Worm (Caenorhabditis elegans) whole organism, young adult: ENCODE data around the gene osta-2.

ENCODE experiments used
- F23B12.7 ChIP-seq: sonication (generic microtip); optimal IDR thresholded peaks from 2 replicates; lab custom pipeline; 2017; ENCODE audit warnings: missing genetic modification characterization, mild to moderate bottlenecking, missing compliant biosample characterization, antibody characterized with exemption, moderate library complexity; ENCODE audit not compliant: insufficient read depth
- F49E8.2 ChIP-seq: sonication (generic microtip); optimal IDR thresholded peaks from 3 replicates; lab custom pipeline; 2017; ENCODE audit warnings: missing genetic modification characterization, mild to moderate bottlenecking, missing compliant biosample characterization, antibody characterized with exemption, moderate library complexity; ENCODE audit not compliant: insufficient read depth
- F52B5.7 ChIP-seq: sonication (generic microtip); optimal IDR thresholded peaks from 2 replicates; lab custom pipeline; 2016; ENCODE audit warnings: mild to moderate bottlenecking, missing genetic modification characterization, missing compliant biosample characterization
- F57A8.1 ChIP-seq: fragments of 200-800 bp; sonication (Bioruptor generic); optimal IDR thresholded peaks from 2 replicates; lab custom pipeline; 2018; ENCODE audit warnings: mild to moderate bottlenecking, missing genetic modification characterization, moderate library complexity, missing compliant biosample characterization
- F57C9.4 ChIP-seq: sonication (generic microtip); optimal IDR thresholded peaks from 2 replicates; lab custom pipeline; 2017; ENCODE audit warnings: mild to moderate bottlenecking, missing genetic modification characterization, missing compliant biosample characterization
- K12H6.12 ChIP-seq: fragments of 200-800 bp; sonication (Bioruptor generic); optimal IDR thresholded peaks from 2 replicates; lab custom pipeline; 2018; ENCODE audit warnings: mild to moderate bottlenecking, missing genetic modification characterization, missing compliant biosample characterization
- T07F8.4 ChIP-seq: sonication (generic microtip); optimal IDR thresholded peaks from 2 replicates; lab custom pipeline; 2016; ENCODE audit warnings: mild to moderate bottlenecking, missing genetic modification characterization, moderate library complexity, missing compliant biosample characterization
- Y53F4B.3 ChIP-seq: fragments of 200-800 bp; sonication (Bioruptor generic); IDR thresholded peaks from 2 replicates; pipeline ENCODE4 v1.3.6; 2022; ENCODE audit warnings: missing genetic modification reagents, missing genetic modification characterization, missing compliant biosample characterization
- Y79H2A.3 ChIP-seq: fragments of 200-800 bp; sonication (Bioruptor generic); conservative IDR thresholded peaks from 2 replicates; pipeline ENCODE4 v1.3.6; 2022; ENCODE audit warnings: missing genetic modification reagents, missing genetic modification characterization, missing compliant biosample characterization
- Y95B8A.8 ChIP-seq: fragments of 200-800 bp; sonication (Bioruptor generic); IDR thresholded peaks from 2 replicates; pipeline ENCODE4 v1.3.6; 2022; ENCODE audit warnings: missing genetic modification reagents, missing genetic modification characterization, missing compliant biosample characterization
- ZK185.1 ChIP-seq: sonication (generic microtip); optimal IDR thresholded peaks from 2 replicates; lab custom pipeline; 2016; ENCODE audit warnings: mild to moderate bottlenecking, missing genetic modification characterization, missing compliant biosample characterization; ENCODE audit not compliant: poor library complexity, severe bottlenecking
- aptf-2 ChIP-seq: fragments of 200-800 bp; sonication (Bioruptor generic); conservative IDR thresholded peaks from 2 replicates; pipeline ENCODE4 v1.3.6; 2022; ENCODE audit warnings: missing genetic modification reagents, missing genetic modification characterization, missing compliant biosample characterization
- atf-7 ChIP-seq: sonication (generic microtip); optimal IDR thresholded peaks from 2 replicates; lab custom pipeline; 2017; ENCODE audit warnings: mild to moderate bottlenecking, missing genetic modification characterization, missing compliant biosample characterization
- attf-5 ChIP-seq: fragments of 200-800 bp; sonication (Bioruptor generic); optimal IDR thresholded peaks from 2 replicates; lab custom pipeline; 2018; ENCODE audit warnings: mild to moderate bottlenecking, missing genetic modification characterization, missing compliant biosample characterization
- bed-1 ChIP-seq: fragments of 200-800 bp; sonication (Bioruptor generic); IDR thresholded peaks from 2 replicates; pipeline ENCODE4 v1.3.6; 2022; ENCODE audit warnings: missing genetic modification reagents, missing genetic modification characterization, missing compliant biosample characterization
- ccch-3 ChIP-seq: fragments of 200-800 bp; sonication (Bioruptor generic); optimal IDR thresholded peaks from 2 replicates; lab custom pipeline; 2018; ENCODE audit warnings: mild to moderate bottlenecking, missing genetic modification characterization, missing compliant biosample characterization
- ceh-27 ChIP-seq: fragments of 200-800 bp; sonication (Bioruptor generic); optimal IDR thresholded peaks from 2 replicates; lab custom pipeline; 2018; ENCODE audit warnings: mild to moderate bottlenecking, missing genetic modification characterization, moderate library complexity, missing compliant biosample characterization
- chd-7 ChIP-seq: sonication (generic microtip); optimal IDR thresholded peaks from 2 replicates; lab custom pipeline; 2016; ENCODE audit warnings: mild to moderate bottlenecking, missing genetic modification characterization, moderate library complexity, missing compliant biosample characterization
- die-1 ChIP-seq: sonication (generic microtip); optimal IDR thresholded peaks from 2 replicates; lab custom pipeline; 2016; ENCODE audit warnings: missing genotype, mild to moderate bottlenecking, missing genetic modification characterization, missing compliant biosample characterization
- dpff-1 ChIP-seq: sonication (generic microtip); optimal IDR thresholded peaks from 2 replicates; lab custom pipeline; 2017; ENCODE audit warnings: mild to moderate bottlenecking, missing genetic modification characterization, missing compliant biosample characterization
- egl-18 ChIP-seq: fragments of 200-800 bp; sonication (Bioruptor generic); IDR thresholded peaks from 2 replicates; pipeline ENCODE4 v1.3.6; 2022; ENCODE audit warnings: missing genetic modification reagents, missing genetic modification characterization, missing compliant biosample characterization
- hlh-12 ChIP-seq: sonication (generic microtip); optimal IDR thresholded peaks from 2 replicates; lab custom pipeline; 2016; ENCODE audit warnings: missing genetic modification characterization, missing compliant biosample characterization
- hmg-1.2 ChIP-seq: fragments of 200-800 bp; sonication (Bioruptor generic); IDR thresholded peaks from 2 replicates; pipeline ENCODE4 v1.3.6; 2022; ENCODE audit warnings: missing genetic modification reagents, missing genetic modification characterization, missing compliant biosample characterization
- lin-26 ChIP-seq: fragments of 200-800 bp; sonication (Bioruptor generic); IDR thresholded peaks from 2 replicates; pipeline ENCODE4 v1.3.6; 2022; ENCODE audit warnings: missing genetic modification reagents, missing genetic modification characterization, missing compliant biosample characterization
- lin-35 ChIP-seq, 3 experiments: fragments of 150-350 bp in 2 of 3; sonication (generic microtip) in 1 of 3; optimal IDR thresholded peaks; 2 replicates each; lab custom pipeline; 2014 to 2018; ENCODE audit warnings: missing biosample characterization in 3 of 3, missing genetic modification characterization in 3 of 3, missing genetic modification reagents in 3 of 3
- lir-1 ChIP-seq: fragments of 200-800 bp; sonication (Bioruptor generic); conservative IDR thresholded peaks from 2 replicates; pipeline ENCODE4 v1.3.6; 2022; ENCODE audit warnings: missing genetic modification reagents, missing genetic modification characterization, missing compliant biosample characterization
- madf-6 ChIP-seq: fragments of 200-800 bp; sonication (Bioruptor generic); IDR thresholded peaks from 2 replicates; pipeline ENCODE4 v1.3.6; 2022; ENCODE audit warnings: missing genetic modification reagents, missing genetic modification characterization, missing compliant biosample characterization
- madf-8 ChIP-seq: fragments of 200-800 bp; sonication (Bioruptor generic); conservative IDR thresholded peaks from 2 replicates; pipeline ENCODE4 v1.3.6; 2022; ENCODE audit warnings: missing genetic modification reagents, missing genetic modification characterization, missing compliant biosample characterization
- mel-28 ChIP-seq: sonication (generic microtip); optimal IDR thresholded peaks from 2 replicates; lab custom pipeline; 2016; ENCODE audit warnings: borderline replicate concordance, mild to moderate bottlenecking, missing genetic modification characterization, missing compliant biosample characterization
- mxl-1 ChIP-seq: sonication (generic microtip); optimal IDR thresholded peaks from 2 replicates; lab custom pipeline; 2016; ENCODE audit warnings: missing genetic modification characterization, missing compliant biosample characterization
- nfya-1 ChIP-seq: sonication (generic microtip); optimal IDR thresholded peaks from 2 replicates; lab custom pipeline; 2017; ENCODE audit warnings: antibody characterized with exemption, missing compliant biosample characterization, missing genetic modification characterization, borderline replicate concordance; ENCODE audit not compliant: insufficient read depth
- ztf-22 ChIP-seq: fragments of 200-800 bp; sonication (Bioruptor generic); optimal IDR thresholded peaks from 2 replicates; lab custom pipeline; 2018; ENCODE audit warnings: mild to moderate bottlenecking, missing genetic modification characterization, moderate library complexity, missing compliant biosample characterization
- ztf-26 ChIP-seq: sonication (generic microtip); optimal IDR thresholded peaks from 2 replicates; lab custom pipeline; 2017; ENCODE audit warnings: missing genetic modification characterization, missing compliant biosample characterization
- ztf-28 ChIP-seq: fragments of 200-800 bp; sonication (Bioruptor generic); IDR thresholded peaks from 2 replicates; pipeline ENCODE4 v1.3.6; 2022; ENCODE audit warnings: missing genetic modification reagents, missing genetic modification characterization, missing compliant biosample characterization

The osta-2 gene

ce11 chrII:5719848-5720247 is 12.4 kb downstream of the osta-2 start, which contains the start of gene damt-1:
TSS of gene damt-1 (plus strand) at chrII:5720148.
- TF ChIP-seq mel-28 = no peak
- TF ChIP-seq lir-1 (GFP tag; lab: Robert Waterston, UW) = no peak
- no peak for TF ChIP-seq Y53F4B.3
- TF ChIP-seq F52B5.7 (tag; lab: Kevin White, UChicago) = no peak
- TF ChIP-seq F23B12.7 (tag; lab: Kevin White, UChicago) = no peak
- TF ChIP-seq die-1 (tag; lab: Kevin White, UChicago) = no peak
- TF ChIP-seq Y79H2A.3 (GFP tag; lab: Robert Waterston, UW) = no peak
- TF ChIP-seq hmg-1.2 (GFP tag; lab: Robert Waterston, UW) = no peak
- TF ChIP-seq atf-7 (tag; lab: Kevin White, UChicago) = no peak
- TF ChIP-seq hlh-12 = no peak
- TF ChIP-seq F57C9.4 = no peak

- TF ChIP-seq attf-5 (GFP tag; lab: Kevin White, UChicago) (no peak), ceh-27 (GFP tag; lab: Kevin White, UChicago) (peak; percentile 34), lin-35 (GFP tag; optimal IDR thresholded peaks at IDR 0.05; lab: Kevin White, UChicago) (peak in 1 of 3 experiments; percentile 36), hmg-1.2 (GFP tag; lab: Robert Waterston, UW) (peak; percentile 28; the same call in 1 of the 2 replicates), ZK185.1 (tag; lab: Kevin White, UChicago) (peak; percentile 46), K12H6.12 (tag; lab: Kevin White, UChicago) (peak; percentile 60), die-1 (tag; lab: Kevin White, UChicago) (no peak)
These were observed 17.6 kb downstream of the osta-2 start for ce11 chrII:5725094-5725493.

- TF ChIP-seq Y95B8A.8 = no peak
- TF ChIP-seq mxl-1 = no peak
- TF ChIP-seq egl-18 (GFP tag; lab: Robert Waterston, UW) = no peak
- TF ChIP-seq F49E8.2 = no peak
- no peak for TF ChIP-seq lir-1 (GFP tag; lab: Robert Waterston, UW)
- no peak for TF ChIP-seq nfya-1 (tag; lab: Kevin White, UChicago)
- TF ChIP-seq madf-6 (GFP tag; lab: Robert Waterston, UW) = no peak
- TF ChIP-seq ZK185.1 (tag; lab: Kevin White, UChicago) = no peak
- no peak for TF ChIP-seq lin-26 (GFP tag; lab: Robert Waterston, UW)
- no peak for TF ChIP-seq atf-7 (tag; lab: Kevin White, UChicago)
- no peak for TF ChIP-seq ccch-3 (GFP tag; lab: Kevin White, UChicago)
- no peak for TF ChIP-seq K12H6.12 (tag; lab: Kevin White, UChicago)
- no peak for TF ChIP-seq F57A8.1 (GFP tag; lab: Kevin White, UChicago)
- no peak for TF ChIP-seq ztf-22
- TF ChIP-seq ztf-28 = no peak
- TF ChIP-seq chd-7 = no peak
- TF ChIP-seq dpff-1 (tag; lab: Kevin White, UChicago) = no peak
- TF ChIP-seq ztf-26 (tag; lab: Kevin White, UChicago) = no peak
- no peak for TF ChIP-seq madf-8 (GFP tag; lab: Robert Waterston, UW)
- no peak for TF ChIP-seq aptf-2 (GFP tag; lab: Robert Waterston, UW)
These were observed 20.2 kb downstream of the osta-2 start, which contains the start of gene rab-3 for ce11 chrII:5727707-5728106. TSS of gene rab-3 (minus strand) at chrII:5727853.

ce11 chrII:5730343-5731083 is 23.0 kb downstream of the osta-2 start, which contains the start of the genes C18A3.7 and C18A3.11:
TSS of gene C18A3.7 (minus strand) at chrII:5730443.
TSS of gene C18A3.11 (plus strand) at chrII:5731033.
- TF ChIP-seq bed-1 (no peak), ceh-27 (GFP tag; lab: Kevin White, UChicago) (no peak), F57A8.1 (GFP tag; lab: Kevin White, UChicago) (no peak), T07F8.4 (tag; lab: Kevin White, UChicago) (no peak)
- TF ChIP-seq, all 124 proteins: peak for 0
